Worm (Caenorhabditis elegans): ENCODE measurements around the gene clec-85.

Gene clec-85

ce11 chrIV:2826335-2826734 is 24.4 kb upstream of the clec-85 start:
- TF ChIP-seq fkh-10 (GFP tag; optimal IDR thresholded peaks at IDR 0.05) (no peak), odd-2 (tag; optimal IDR thresholded peaks at IDR 0.05) (no peak), hlh-15 (tag; optimal IDR thresholded peaks at IDR 0.05) (no peak), ceh-9 (tag; optimal IDR thresholded peaks at IDR 0.05) (no peak), pax-1 (tag; optimal IDR thresholded peaks at IDR 0.05) (no peak), gmeb-2 (tag; optimal IDR thresholded peaks at IDR 0.05) (no peak), zip-5 (tag; optimal IDR thresholded peaks at IDR 0.05) (no peak), F13H6.1 (tag; optimal IDR thresholded peaks at IDR 0.05) (no peak), ceh-48 (tag; optimal IDR thresholded peaks at IDR 0.05) (no peak), ceh-45 (GFP tag; IDR thresholded peaks at IDR 0.05) (no peak), npax-4 (tag; optimal IDR thresholded peaks at IDR 0.05) (no peak), unc-42 (tag; optimal IDR thresholded peaks at IDR 0.05) (no peak), ceh-19 (GFP tag; optimal IDR thresholded peaks at IDR 0.05) (no peak), dve-1 (tag; optimal IDR thresholded peaks at IDR 0.05) (no peak), tbx-2 (tag; optimal IDR thresholded peaks at IDR 0.05) (no peak)

ce11 chrIV:2832587-2832986 is 18.1 kb upstream of the clec-85 start, which contains the start of the genes Y54G2A.48 and pudl-1:
Gene Y54G2A.48, minus strand, starts transcription at chrIV:2832687.
Gene pudl-1, plus strand, starts transcription at chrIV:2832906.
- no peak for TF ChIP-seq ceh-22 (tag; optimal IDR thresholded peaks at IDR 0.05)

ce11 chrIV:2834516-2834915 is 16.2 kb upstream of the clec-85 start, which contains the start of gene pudl-2:
Gene pudl-2, plus strand, starts transcription at chrIV:2834816.
- no peak for TF ChIP-seq pqm-1 (tag; optimal IDR thresholded peaks at IDR 0.05)
- TF ChIP-seq hlh-8 (tag; optimal IDR thresholded peaks at IDR 0.05): no peak
- no peak for TF ChIP-seq nhr-11 (tag; optimal IDR thresholded peaks at IDR 0.05)
- TF ChIP-seq che-1 (tag; optimal IDR thresholded peaks at IDR 0.05): no peak
- TF ChIP-seq unc-3 (GFP tag; conservative IDR thresholded peaks at IDR 0.05): no peak
- no peak for TF ChIP-seq unc-3 (tag; optimal IDR thresholded peaks at IDR 0.05)
- TF ChIP-seq ceh-30 (tag; optimal IDR thresholded peaks at IDR 0.05): no peak
- TF ChIP-seq lin-11 (tag; optimal IDR thresholded peaks at IDR 0.05): no peak
- no peak for TF ChIP-seq ceh-9 (tag; optimal IDR thresholded peaks at IDR 0.05)
- no peak for TF ChIP-seq K09A11.1 (tag; optimal IDR thresholded peaks at IDR 0.05; ENCODE audit: insufficient read depth)
- no peak for TF ChIP-seq ceh-2 (tag; optimal IDR thresholded peaks at IDR 0.05)

- TF ChIP-seq dve-1 (tag; optimal IDR thresholded peaks at IDR 0.05): no peak
- no peak for TF ChIP-seq gmeb-2 (tag; optimal IDR thresholded peaks at IDR 0.05)
- no peak for TF ChIP-seq pqm-1 (tag; optimal IDR thresholded peaks at IDR 0.05)
- TF ChIP-seq fkh-10 (GFP tag; optimal IDR thresholded peaks at IDR 0.05): no peak
- TF ChIP-seq ama-1 (optimal IDR thresholded peaks at IDR 0.05): no peak
- no peak for TF ChIP-seq elt-4 (tag; optimal IDR thresholded peaks at IDR 0.05)
These were observed 15.3 kb upstream of the clec-85 start, which contains the start of gene clec-82 for ce11 chrIV:2835364-2835763. Gene clec-82, plus strand, starts transcription at chrIV:2835664.

- TF ChIP-seq rnt-1 (tag; optimal IDR thresholded peaks at IDR 0.05): no peak
- TF ChIP-seq mec-3 (tag; optimal IDR thresholded peaks at IDR 0.05; ENCODE audit: borderline replicate concordance): no peak
- no peak for TF ChIP-seq sox-4 (tag; optimal IDR thresholded peaks at IDR 0.05)
- no peak for TF ChIP-seq Y22D7AL.16 (tag; optimal IDR thresholded peaks at IDR 0.05)
- TF ChIP-seq pat-9 (tag; optimal IDR thresholded peaks at IDR 0.05): no peak
These were observed 12.4 kb upstream of the clec-85 start, which contains the start of gene Y54G2A.7 for ce11 chrIV:2838308-2838707. Gene Y54G2A.7, plus strand, starts transcription at chrIV:2838608.

ce11 chrIV:2841260-2841659 is 9.4 kb upstream of the clec-85 start, which contains the start of gene clec-83:
Gene clec-83, minus strand, starts transcription at chrIV:2841472.
- TF ChIP-seq zip-5 (tag; optimal IDR thresholded peaks at IDR 0.05) (no peak), ceh-31 (tag; optimal IDR thresholded peaks at IDR 0.05) (no peak), dve-1 (tag; optimal IDR thresholded peaks at IDR 0.05) (no peak), ttx-3 (tag; optimal IDR thresholded peaks at IDR 0.05) (no peak), lim-6 (tag; optimal IDR thresholded peaks at IDR 0.05) (no peak), ceh-34 (tag; optimal IDR thresholded peaks at IDR 0.05) (no peak), ceh-2 (tag; optimal IDR thresholded peaks at IDR 0.05) (no peak), mec-3 (tag; optimal IDR thresholded peaks at IDR 0.05; ENCODE audit: borderline replicate concordance) (no peak), madf-2 (tag; optimal IDR thresholded peaks at IDR 0.05) (no peak), ets-4 (tag; optimal IDR thresholded peaks at IDR 0.05) (no peak)
